Fruit fly (Drosophila melanogaster) whole organism, wandering third instar larva: ENCODE results near the gene CG16820.

Experiments used
- CG32264 ChIP-seq: fragments of 200-800 bp; sonication (Bioruptor generic); optimal IDR thresholded peaks from 2 replicates; lab custom pipeline; 2016; ENCODE audit warnings: missing biosample characterization, missing genetic modification characterization
- Dfd ChIP-seq: fragments of >200 bp; optimal IDR thresholded peaks from 2 replicates; lab custom pipeline; 2017; ENCODE audit warnings: missing biosample characterization, missing genetic modification characterization
- Hr78 ChIP-seq: fragments of >200 bp; optimal IDR thresholded peaks from 2 replicates; lab custom pipeline; 2017; ENCODE audit warnings: missing biosample characterization, missing genetic modification characterization
- Hr83 ChIP-seq: fragments of 200-300 bp; sonication (Bioruptor generic); optimal IDR thresholded peaks from 2 replicates; lab custom pipeline; 2016; ENCODE audit warnings: missing biosample characterization, mild to moderate bottlenecking, missing genetic modification characterization, moderate library complexity; ENCODE audit not compliant: poor library complexity, severe bottlenecking
- Myc ChIP-seq: fragments of >200 bp; optimal IDR thresholded peaks from 2 replicates; lab custom pipeline; 2017
- OdsH ChIP-seq: fragments of 200-800 bp; sonication (Bioruptor generic); optimal IDR thresholded peaks from 2 replicates; lab custom pipeline; 2016; ENCODE audit warnings: missing biosample characterization, mild to moderate bottlenecking, missing genetic modification characterization
- Rel ChIP-seq, 2 experiments: fragments of 200-800 bp; sonication (Bioruptor generic) in 1 of 2; optimal IDR thresholded peaks; 2 replicates in 1 of 2; 3 replicates in 1 of 2; lab custom pipeline; 2016 to 2019; ENCODE audit warnings: mild to moderate bottlenecking in 2 of 2, missing biosample characterization in 2 of 2, missing genetic modification characterization in 2 of 2, moderate library complexity in 1 of 2
- br ChIP-seq: fragments of 200-800 bp; sonication (Bioruptor generic); optimal IDR thresholded peaks from 2 replicates; lab custom pipeline; 2016; ENCODE audit warnings: missing biosample characterization, missing genetic modification characterization
- ey ChIP-seq: fragments of 200-800 bp; sonication (Bioruptor generic); optimal IDR thresholded peaks from 2 replicates; lab custom pipeline; 2016; ENCODE audit warnings: missing biosample characterization, missing genetic modification characterization
- foxo ChIP-seq, 2 experiments: fragments of 200-800 bp; sonication (Bioruptor generic); optimal IDR thresholded peaks; 2 replicates in 1 of 2; 3 replicates in 1 of 2; lab custom pipeline; 2016 to 2017; ENCODE audit warnings: missing biosample characterization in 2 of 2, missing genetic modification characterization in 2 of 2
- jim ChIP-seq: fragments of 175-275, 200-325 bp; sonication (Bioruptor generic); optimal IDR thresholded peaks from 2 replicates; lab custom pipeline; 2016; ENCODE audit warnings: missing biosample characterization, mild to moderate bottlenecking, missing genetic modification characterization
- rgr ChIP-seq: fragments of 200-800 bp; sonication (Bioruptor generic); optimal IDR thresholded peaks from 3 replicates; lab custom pipeline; 2016; ENCODE audit warnings: missing biosample characterization, mild to moderate bottlenecking, missing genetic modification characterization

dm6 chr2L:13222225-13222648 lies 23.8 kb upstream of the CG16820 start, which contains the start of the genes Ski6 and CG16812:
- TF ChIP-seq OdsH (GFP tag; lab: Kevin White, UChicago) (peak; percentile 70), ey (GFP tag; lab: Kevin White, UChicago) (peak; percentile 46), br (no peak), rgr (GFP tag; lab: Kevin White, UChicago) (no peak), Rel (GFP tag; optimal IDR thresholded peaks at IDR 0.05; lab: Kevin White, UChicago) (no peak), Rel (tag; optimal IDR thresholded peaks at IDR 0.05; lab: Kevin White, UChicago) (no peak), foxo (GFP tag; optimal IDR thresholded peaks at IDR 0.05; lab: Kevin White, UChicago) (no peak), Hr78 (GFP tag; lab: Kevin White, UChicago) (no peak), Dfd (GFP tag; lab: Kevin White, UChicago) (no peak), jim (GFP tag; lab: Kevin White, UChicago) (no peak), CG32264 (no peak), Hr83 (GFP tag; lab: Kevin White, UChicago) (peak; percentile 36), Myc (lab: Kevin White, UChicago) (no peak)
